Worm (Caenorhabditis elegans): ENCODE results near the gene Y14H12A.1.

The Y14H12A.1 gene

ce11 chrII:3999537-3999936 is 6.5 kb downstream of the Y14H12A.1 start (continued):
- TF ChIP-seq unc-3 (GFP tag; conservative IDR thresholded peaks at IDR 0.05) (no peak), unc-3 (tag; optimal IDR thresholded peaks at IDR 0.05) (no peak), ahr-1 (tag; optimal IDR thresholded peaks at IDR 0.05) (no peak), fkh-10 (GFP tag; optimal IDR thresholded peaks at IDR 0.05) (peak; percentile 43), sdc-2 (tag; optimal IDR thresholded peaks at IDR 0.05) (peak; percentile 24), hlh-8 (tag; optimal IDR thresholded peaks at IDR 0.05) (no peak), T23F11.4 (GFP tag; optimal IDR thresholded peaks at IDR 0.05) (no peak), unc-55 (GFP tag; optimal IDR thresholded peaks at IDR 0.05) (no peak), ref-2 (tag; optimal IDR thresholded peaks at IDR 0.05) (peak; percentile 66), rnt-1 (tag; optimal IDR thresholded peaks at IDR 0.05) (no peak), ceh-48 (tag; optimal IDR thresholded peaks at IDR 0.05) (peak; percentile 18), ceh-22 (tag; optimal IDR thresholded peaks at IDR 0.05) (no peak), hlh-15 (tag; optimal IDR thresholded peaks at IDR 0.05) (no peak), fax-1 (tag; optimal IDR thresholded peaks at IDR 0.05) (no peak), npax-4 (tag; optimal IDR thresholded peaks at IDR 0.05) (no peak), ceh-30 (tag; optimal IDR thresholded peaks at IDR 0.05) (no peak), lin-11 (tag; optimal IDR thresholded peaks at IDR 0.05) (no peak), tbx-7 (tag; optimal IDR thresholded peaks at IDR 0.05) (no peak), unc-86 (tag; optimal IDR thresholded peaks at IDR 0.05) (no peak), C08G9.2 (tag; optimal IDR thresholded peaks at IDR 0.05) (peak; percentile 35), eyg-1 (tag; optimal IDR thresholded peaks at IDR 0.05) (no peak), ceh-14 (tag; optimal IDR thresholded peaks at IDR 0.05) (peak; percentile 38), ceh-45 (GFP tag; IDR thresholded peaks at IDR 0.05) (no peak), gmeb-2 (tag; optimal IDR thresholded peaks at IDR 0.05) (no peak), ztf-16 (tag; optimal IDR thresholded peaks at IDR 0.05) (no peak), elt-2 (tag; optimal IDR thresholded peaks at IDR 0.05) (no peak), pax-1 (tag; optimal IDR thresholded peaks at IDR 0.05) (no peak), pha-4 (tag; optimal IDR thresholded peaks at IDR 0.05) (no peak), nhr-232 (tag; optimal IDR thresholded peaks at IDR 0.05) (no peak), ceh-24 (tag; optimal IDR thresholded peaks at IDR 0.05) (no peak), ceh-2 (tag; optimal IDR thresholded peaks at IDR 0.05) (no peak), zip-5 (tag; optimal IDR thresholded peaks at IDR 0.05) (no peak)

ce11 chrII:4000430-4000829 is 7.4 kb downstream of the Y14H12A.1 start:
- TF ChIP-seq syd-9 (tag; optimal IDR thresholded peaks at IDR 0.05) (no peak), odd-2 (tag; optimal IDR thresholded peaks at IDR 0.05) (no peak), rnt-1 (tag; optimal IDR thresholded peaks at IDR 0.05) (no peak)

- TF ChIP-seq ets-4 (tag; optimal IDR thresholded peaks at IDR 0.05) = no peak
- TF ChIP-seq nfya-1 (tag; optimal IDR thresholded peaks at IDR 0.05) = peak; percentile 14
- no peak for TF ChIP-seq lin-11 (tag; optimal IDR thresholded peaks at IDR 0.05)
Measured at ce11 chrII:4002134-4002533, 9.1 kb downstream of the Y14H12A.1 start.

- TF ChIP-seq hlh-6 (tag; optimal IDR thresholded peaks at IDR 0.05) (no peak), syd-9 (tag; optimal IDR thresholded peaks at IDR 0.05) (no peak)
Measured at ce11 chrII:4004614-4005013, 11.6 kb downstream of the Y14H12A.1 start, which contains the start of gene ephx-1. ephx-1 (plus strand) TSS chrII:4004914.

- no peak for TF ChIP-seq sox-4 (tag; optimal IDR thresholded peaks at IDR 0.05)
- TF ChIP-seq npax-4 (tag; optimal IDR thresholded peaks at IDR 0.05) = no peak
- no peak for TF ChIP-seq odd-2 (tag; optimal IDR thresholded peaks at IDR 0.05)
- TF ChIP-seq fkh-6 (tag; optimal IDR thresholded peaks at IDR 0.05) = no peak
- no peak for TF ChIP-seq ceh-24 (tag; optimal IDR thresholded peaks at IDR 0.05)
- TF ChIP-seq sdc-2 (tag; optimal IDR thresholded peaks at IDR 0.05) = no peak
- no peak for TF ChIP-seq K02D7.2 (tag; optimal IDR thresholded peaks at IDR 0.05)
- no peak for TF ChIP-seq ztf-16 (tag; optimal IDR thresholded peaks at IDR 0.05)
- TF ChIP-seq ceh-6 (GFP tag; optimal IDR thresholded peaks at IDR 0.05) = no peak
- TF ChIP-seq unc-42 (tag; optimal IDR thresholded peaks at IDR 0.05) = no peak
- no peak for TF ChIP-seq hlh-13 (GFP tag; optimal IDR thresholded peaks at IDR 0.05)
Measured at ce11 chrII:4007972-4008371, 15.0 kb downstream of the Y14H12A.1 start.
